Fruit fly (Drosophila melanogaster) whole organism, embryonic: ENCODE measurements around the gene Hmr.

Source experiments
- CG10321 ChIP-seq: fragments of 200-800 bp; sonication (Bioruptor generic); IDR thresholded peaks from 2 replicates; pipeline ENCODE4 v1.3.6; 2022; ENCODE audit warnings: missing biosample characterization, missing genetic modification characterization
- CG10462 ChIP-seq: fragments of 200-800 bp; sonication (Bioruptor generic); optimal IDR thresholded peaks from 2 replicates; lab custom pipeline; 2016; ENCODE audit warnings: missing biosample characterization, missing genetic modification characterization
- CG10543 ChIP-seq: fragments of 200-800 bp; sonication (Bioruptor generic); optimal IDR thresholded peaks from 3 replicates; lab custom pipeline; 2017; ENCODE audit warnings: missing biosample characterization, mild to moderate bottlenecking, missing genetic modification characterization, moderate library complexity
- CG11723 ChIP-seq: fragments of 200-800 bp; sonication (Bioruptor generic); optimal IDR thresholded peaks from 2 replicates; lab custom pipeline; 2017; ENCODE audit warnings: missing biosample characterization, mild to moderate bottlenecking, missing genetic modification characterization
- CG14667 ChIP-seq: fragments of 200-800 bp; sonication (Bioruptor generic); IDR thresholded peaks from 2 replicates; pipeline ENCODE4 v1.3.6; 2022; ENCODE audit warnings: missing biosample characterization, missing genetic modification characterization
- CG15601 ChIP-seq: fragments of 200-800 bp; sonication (Bioruptor generic); optimal IDR thresholded peaks from 3 replicates; lab custom pipeline; 2019; ENCODE audit warnings: missing biosample characterization, mild to moderate bottlenecking, missing genetic modification characterization, moderate library complexity
- CG17612 ChIP-seq: fragments of 200-800 bp; sonication (Bioruptor generic); IDR thresholded peaks from 2 replicates; pipeline ENCODE4 v1.3.6; 2022; ENCODE audit warnings: missing biosample characterization, missing genetic modification characterization
- CG17829 ChIP-seq: fragments of 200-800 bp; optimal IDR thresholded peaks from 2 replicates; lab custom pipeline; 2019; ENCODE audit warnings: missing biosample characterization, mild to moderate bottlenecking, missing genetic modification characterization, moderate library complexity
- CG2199 ChIP-seq: fragments of 200-800 bp; sonication (Bioruptor generic); IDR thresholded peaks from 3 replicates; pipeline ENCODE4 v1.3.6; 2022; ENCODE audit warnings: missing biosample characterization, missing genetic modification characterization
- CG2712 ChIP-seq: fragments of 200-800 bp; optimal IDR thresholded peaks from 3 replicates; lab custom pipeline; 2019; ENCODE audit warnings: missing biosample characterization, mild to moderate bottlenecking, missing genetic modification characterization, moderate library complexity
- CG2889 ChIP-seq: fragments of 200-800 bp; sonication (Bioruptor generic); IDR thresholded peaks from 3 replicates; pipeline ENCODE4 v1.3.6; 2022; ENCODE audit warnings: missing biosample characterization, missing genetic modification characterization
- CG31365 ChIP-seq: fragments of 200-800 bp; sonication (Bioruptor generic); optimal IDR thresholded peaks from 2 replicates; lab custom pipeline; 2018; ENCODE audit warnings: missing biosample characterization, mild to moderate bottlenecking, missing genetic modification characterization
- CG3281 ChIP-seq: fragments of 200-800 bp; sonication (Bioruptor generic); optimal IDR thresholded peaks from 3 replicates; lab custom pipeline; 2017; ENCODE audit warnings: missing biosample characterization, mild to moderate bottlenecking, missing genetic modification characterization
- CG3407 ChIP-seq: fragments of 200-800 bp; sonication (Bioruptor generic); optimal IDR thresholded peaks from 2 replicates; lab custom pipeline; 2018; ENCODE audit warnings: missing biosample characterization, mild to moderate bottlenecking, missing genetic modification characterization
- CG3995 ChIP-seq: fragments of 200-800 bp; sonication (Bioruptor generic); optimal IDR thresholded peaks from 3 replicates; lab custom pipeline; 2016; ENCODE audit warnings: missing biosample characterization, missing genetic modification characterization
- CG4730 ChIP-seq: fragments of 200-800 bp; sonication (Bioruptor generic); IDR thresholded peaks from 2 replicates; pipeline ENCODE4 v1.3.6; 2022; ENCODE audit warnings: missing biosample characterization, missing genetic modification characterization
- CG7786 ChIP-seq: fragments of 200-800 bp; sonication (Bioruptor generic); optimal IDR thresholded peaks from 2 replicates; lab custom pipeline; 2016; ENCODE audit warnings: missing biosample characterization, missing genetic modification characterization
- CG7987 ChIP-seq: fragments of 200-800 bp; sonication (Bioruptor generic); optimal IDR thresholded peaks from 2 replicates; lab custom pipeline; 2018; ENCODE audit warnings: missing biosample characterization, mild to moderate bottlenecking, missing genetic modification characterization, moderate library complexity
- CG9727 ChIP-seq: fragments of 200-800 bp; sonication (Bioruptor generic); optimal IDR thresholded peaks from 3 replicates; lab custom pipeline; 2017; ENCODE audit warnings: missing biosample characterization, mild to moderate bottlenecking, missing genetic modification characterization
- Gug ChIP-seq: fragments of 200-800 bp; sonication (Bioruptor generic); IDR thresholded peaks from 4 replicates; pipeline ENCODE4 v1.3.6; 2022; ENCODE audit warnings: missing biosample characterization, missing genetic modification characterization
- Hand ChIP-seq: fragments of 200-800 bp; sonication (Bioruptor generic); optimal IDR thresholded peaks from 2 replicates; lab custom pipeline; 2017; ENCODE audit warnings: mild to moderate bottlenecking, missing biosample characterization, missing genetic modification reagents, missing genetic modification characterization
- Hr51 ChIP-seq, 2 experiments: fragments of 200-800 bp; sonication (Bioruptor generic); optimal IDR thresholded peaks; 2 replicates in 1 of 2; 3 replicates in 1 of 2; lab custom pipeline; 2016 to 2018; ENCODE audit warnings: missing biosample characterization in 2 of 2, missing genetic modification characterization in 2 of 2, mild to moderate bottlenecking in 1 of 2, moderate library complexity in 1 of 2
- Hr78 ChIP-seq, 2 experiments: fragments of 200-800 bp in 1 of 2; fragments of >200 bp in 1 of 2; sonication (Bioruptor generic) in 1 of 2; optimal IDR thresholded peaks; 2 replicates each; lab custom pipeline; 2017 to 2019; ENCODE audit warnings: missing biosample characterization in 2 of 2, missing genetic modification characterization in 2 of 2, mild to moderate bottlenecking in 1 of 2, moderate library complexity in 1 of 2
- MTF-1 ChIP-seq: fragments of 200-800 bp; sonication (Bioruptor generic); optimal IDR thresholded peaks from 2 replicates; lab custom pipeline; 2018; ENCODE audit warnings: missing biosample characterization, mild to moderate bottlenecking, missing genetic modification characterization, borderline replicate concordance
- Meics ChIP-seq: fragments of 200-800 bp; sonication (Bioruptor generic); optimal IDR thresholded peaks from 2 replicates; lab custom pipeline; 2017; ENCODE audit warnings: missing biosample characterization, mild to moderate bottlenecking, missing genetic modification characterization
- Mrtf ChIP-seq: fragments of 200-800 bp; sonication (Bioruptor generic); IDR thresholded peaks from 3 replicates; pipeline ENCODE4 v1.3.6; 2022; ENCODE audit warnings: missing biosample characterization, missing genetic modification characterization
- Myb ChIP-seq: fragments of 200-800 bp; sonication (Bioruptor generic); optimal IDR thresholded peaks from 2 replicates; lab custom pipeline; 2016; ENCODE audit warnings: missing biosample characterization, missing genetic modification characterization
- NC2β ChIP-seq: fragments of 200-800 bp; sonication (Bioruptor generic); optimal IDR thresholded peaks from 2 replicates; lab custom pipeline; 2016; ENCODE audit warnings: missing biosample characterization, missing genetic modification characterization
- Nf-YC ChIP-seq: fragments of 200-800 bp; optimal IDR thresholded peaks from 3 replicates; lab custom pipeline; 2019; ENCODE audit warnings: missing biosample characterization, mild to moderate bottlenecking, missing genetic modification characterization, moderate library complexity
- abd-A ChIP-seq: fragments of 200-800 bp; sonication (Bioruptor generic); optimal IDR thresholded peaks from 3 replicates; lab custom pipeline; 2019; ENCODE audit warnings: missing biosample characterization, mild to moderate bottlenecking, missing genetic modification characterization, moderate library complexity
- bcd ChIP-seq: fragments of 200-800 bp; sonication (Bioruptor generic); optimal IDR thresholded peaks from 2 replicates; lab custom pipeline; 2017; ENCODE audit warnings: missing biosample characterization, mild to moderate bottlenecking, missing genetic modification characterization
- caup ChIP-seq: fragments of 200-800 bp; sonication (Bioruptor generic); optimal IDR thresholded peaks from 3 replicates; lab custom pipeline; 2017; ENCODE audit warnings: missing biosample characterization, mild to moderate bottlenecking, missing genetic modification characterization, moderate library complexity; ENCODE audit not compliant: severe bottlenecking
- crc ChIP-seq: fragments of 200-800 bp; sonication (Bioruptor generic); optimal IDR thresholded peaks from 2 replicates; lab custom pipeline; 2016; ENCODE audit warnings: missing biosample characterization, missing genetic modification characterization
- crp ChIP-seq, 2 experiments: fragments of 200-800 bp; sonication (Bioruptor generic); optimal IDR thresholded peaks; 2 replicates in 1 of 2; 3 replicates in 1 of 2; lab custom pipeline; 2017; ENCODE audit warnings: missing biosample characterization in 2 of 2, missing genetic modification characterization in 2 of 2, mild to moderate bottlenecking in 1 of 2, moderate library complexity in 1 of 2
- dmrt99B ChIP-seq: fragments of 200-800 bp; sonication (Bioruptor generic); optimal IDR thresholded peaks from 2 replicates; lab custom pipeline; 2018; ENCODE audit warnings: missing biosample characterization, mild to moderate bottlenecking, missing genetic modification characterization, moderate library complexity
- eve ChIP-seq, 2 experiments: fragments of >200 bp; optimal IDR thresholded peaks; 2 replicates each; lab custom pipeline; 2017; ENCODE audit warnings: missing biosample characterization in 2 of 2, missing genetic modification characterization in 2 of 2
- eyg ChIP-seq: fragments of 200-800 bp; sonication (Bioruptor generic); optimal IDR thresholded peaks from 3 replicates; lab custom pipeline; 2016; ENCODE audit warnings: missing biosample characterization, missing genetic modification characterization
- fd3F ChIP-seq: fragments of 200-800 bp; sonication (Bioruptor generic); optimal IDR thresholded peaks from 2 replicates; lab custom pipeline; 2018; ENCODE audit warnings: missing biosample characterization, mild to moderate bottlenecking, missing genetic modification characterization, moderate library complexity
- lbe ChIP-seq: fragments of 200-800 bp; sonication (Bioruptor generic); optimal IDR thresholded peaks from 2 replicates; lab custom pipeline; 2016; ENCODE audit warnings: missing biosample characterization, mild to moderate bottlenecking, missing genetic modification characterization
- nau ChIP-seq: fragments of 200-800 bp; sonication (Bioruptor generic); optimal IDR thresholded peaks from 3 replicates; lab custom pipeline; 2017; ENCODE audit warnings: missing biosample characterization, mild to moderate bottlenecking, missing genetic modification characterization, missing genetic modification reagents
- nom ChIP-seq: fragments of 200-800 bp; sonication (Bioruptor generic); optimal IDR thresholded peaks from 2 replicates; lab custom pipeline; 2017; ENCODE audit warnings: missing biosample characterization, missing genetic modification characterization, mild to moderate bottlenecking, moderate library complexity, missing genetic modification reagents
- odd ChIP-seq: fragments of 200-800 bp; sonication (Bioruptor generic); optimal IDR thresholded peaks from 2 replicates; lab custom pipeline; 2017; ENCODE audit warnings: missing biosample characterization, mild to moderate bottlenecking, missing genetic modification characterization
- org-1 ChIP-seq: fragments of 200-800 bp; sonication (Bioruptor generic); optimal IDR thresholded peaks from 2 replicates; lab custom pipeline; 2017; ENCODE audit warnings: missing biosample characterization, missing genetic modification characterization
- otp ChIP-seq: fragments of 200-800 bp; sonication (Bioruptor generic); IDR thresholded peaks from 3 replicates; pipeline ENCODE4, ENCODE4 v1.3.6; 2022; ENCODE audit warnings: missing biosample characterization, missing genetic modification characterization
- prd ChIP-seq, 3 experiments: fragments of >200 bp in 2 of 3; fragments of 200-800 bp in 1 of 3; sonication (Bioruptor generic) in 1 of 3; optimal IDR thresholded peaks in 2 of 3; IDR thresholded peaks in 1 of 3; 2 replicates in 2 of 3; 3 replicates in 1 of 3; pipeline versions ENCODE4 v1.3.6 to Lab custom; 2017 to 2022; ENCODE audit warnings: missing biosample characterization in 1 of 3, missing genetic modification characterization in 1 of 3
- run ChIP-seq: fragments of 200-800 bp; sonication (Bioruptor generic); optimal IDR thresholded peaks from 3 replicates; lab custom pipeline; 2018; ENCODE audit warnings: missing biosample characterization, mild to moderate bottlenecking, missing genetic modification characterization
- sob ChIP-seq: fragments of 200-800 bp; sonication (Bioruptor generic); IDR thresholded peaks from 2 replicates; pipeline ENCODE4 v1.3.6; 2022; ENCODE audit warnings: missing biosample characterization, missing genetic modification characterization
- sug ChIP-seq: fragments of 200-800 bp; optimal IDR thresholded peaks from 2 replicates; lab custom pipeline; 2019; ENCODE audit warnings: missing biosample characterization, mild to moderate bottlenecking, missing genetic modification characterization, moderate library complexity
- tx ChIP-seq: fragments of 200-800 bp; sonication (Bioruptor generic); optimal IDR thresholded peaks from 2 replicates; lab custom pipeline; 2016; ENCODE audit warnings: missing biosample characterization, missing genetic modification characterization

The Hmr gene

dm6 chrX:10573554-10573953, 22.1 kb downstream of the Hmr start (continued):
- TF ChIP-seq otp (peak; percentile 19; the same call in 1 of the 3 replicates), caup (GFP tag; lab: Kevin White, UChicago) (no peak), nom (GFP tag; lab: Kevin White, UChicago) (no peak), dmrt99B (tag; lab: Kevin White, UChicago) (peak; percentile 73), eyg (GFP tag; lab: Kevin White, UChicago) (no peak), MTF-1 (GFP tag; lab: Kevin White, UChicago) (no peak), NC2β (GFP tag; lab: Kevin White, UChicago) (no peak), CG11723 (GFP tag; lab: Kevin White, UChicago) (no peak), Myb (GFP tag; lab: Kevin White, UChicago) (no peak), Nf-YC (no peak), CG2889 (no peak; the same call in 2 of the 3 replicates), CG9727 (GFP tag; lab: Kevin White, UChicago) (peak; percentile 28), prd (optimal IDR thresholded peaks at IDR 0.05; lab: Kevin White, UChicago) (no peak), prd (GFP tag; IDR thresholded peaks at IDR 0.05; lab: Robert Waterston, UW) (peak; percentile 54; the same call in 2 of the 3 replicates), sob (GFP tag; lab: Robert Waterston, UW) (peak; percentile 42; the same call in 1 of the 2 replicates), CG17829 (tag; lab: Kevin White, UChicago) (peak; percentile 31), CG4730 (GFP tag; lab: Robert Waterston, UW) (0 out of 2 replicates have a peak, but pooled peaks have one; percentile 25), CG31365 (no peak), eve (GFP tag; optimal IDR thresholded peaks at IDR 0.05; lab: Kevin White, UChicago) (peak in 1 of 2 experiments; percentile 50), CG3407 (GFP tag; lab: Kevin White, UChicago) (no peak), CG3995 (GFP tag; lab: Kevin White, UChicago) (no peak), CG10543 (GFP tag; lab: Kevin White, UChicago) (no peak), CG10321 (GFP tag; lab: Robert Waterston, UW) (no peak), crc (no peak), bcd (GFP tag; lab: Kevin White, UChicago) (peak; percentile 46), lbe (GFP tag; lab: Kevin White, UChicago) (no peak), Hr78 (GFP tag; optimal IDR thresholded peaks at IDR 0.05; lab: Kevin White, UChicago) (no peak), CG7987 (GFP tag; lab: Kevin White, UChicago) (no peak), org-1 (GFP tag; lab: Kevin White, UChicago) (peak; percentile 41), sug (tag; lab: Kevin White, UChicago) (peak; percentile 9), Hand (GFP tag; lab: Kevin White, UChicago) (peak; percentile 64), tx (GFP tag; lab: Kevin White, UChicago) (no peak), CG3281 (GFP tag; lab: Kevin White, UChicago) (peak; percentile 54), fd3F (GFP tag; lab: Kevin White, UChicago) (peak; percentile 14), CG7786 (no peak), CG14667 (GFP tag; lab: Robert Waterston, UW) (peak; percentile 43; the same call in 1 of the 2 replicates), odd (GFP tag; lab: Kevin White, UChicago) (no peak), nau (GFP tag; lab: Kevin White, UChicago) (no peak), Meics (peak; percentile 58), run (tag; lab: Kevin White, UChicago) (peak; percentile 33), Hr51 (GFP tag; optimal IDR thresholded peaks at IDR 0.05; lab: Kevin White, UChicago) (peak in 1 of 2 experiments; percentile 75), CG2199 (GFP tag; lab: Robert Waterston, UW) (no peak), Mrtf (GFP tag; lab: Robert Waterston, UW) (no peak), CG10462 (no peak), Gug (GFP tag; lab: Robert Waterston, UW) (peak; percentile 44; the same call in 1 of the 4 replicates), abd-A (tag; lab: Kevin White, UChicago) (peak; percentile 39), crp (GFP tag; optimal IDR thresholded peaks at IDR 0.05; lab: Kevin White, UChicago) (no peak), CG2712 (tag; lab: Kevin White, UChicago) (peak; percentile 49), CG17612 (GFP tag; lab: Robert Waterston, UW) (no peak), CG15601 (tag; lab: Kevin White, UChicago) (peak; percentile 45)
